Worm (Caenorhabditis elegans): Measurements from ENCODE around the gene mlk-1.

ce11 chrV:5084957-5085465 is 20.4 kb upstream of the mlk-1 start, which contains the start of gene Y58A7A.4:
- TF ChIP-seq nhr-11 (tag; optimal IDR thresholded peaks at IDR 0.05): no peak
- no peak for TF ChIP-seq lin-15B (tag; optimal IDR thresholded peaks at IDR 0.05)
- no peak for TF ChIP-seq unc-62 (GFP tag; optimal IDR thresholded peaks at IDR 0.05)
- TF ChIP-seq ceh-88 (GFP tag; IDR thresholded peaks at IDR 0.05): no peak
- TF ChIP-seq nhr-76 (tag; optimal IDR thresholded peaks at IDR 0.05): no peak
- no peak for TF ChIP-seq blmp-1 (tag; optimal IDR thresholded peaks at IDR 0.05)
- TF ChIP-seq ama-1 (optimal IDR thresholded peaks at IDR 0.05): no peak
- TF ChIP-seq zag-1 (tag; optimal IDR thresholded peaks at IDR 0.05): no peak
- no peak for TF ChIP-seq nhr-237 (tag; optimal IDR thresholded peaks at IDR 0.05)
- TF ChIP-seq dsc-1 (tag; optimal IDR thresholded peaks at IDR 0.05): no peak
- TF ChIP-seq nhr-77 (tag; optimal IDR thresholded peaks at IDR 0.05): no peak
- no peak for TF ChIP-seq lin-13 (GFP tag; optimal IDR thresholded peaks at IDR 0.05)
- no peak for TF ChIP-seq snpc-4 (tag; optimal IDR thresholded peaks at IDR 0.05)
